Fruit fly (Drosophila melanogaster) whole organism, prepupa: Measurements from ENCODE around the gene spn-F.
A peak's percentile ranks its signal among the peaks of the same experiment; 100 is the strongest.

Experiments used
- Blimp-1 ChIP-seq: fragments of 200-800 bp; sonication (Bioruptor generic); optimal IDR thresholded peaks from 3 replicates; lab custom pipeline; 2017; ENCODE audit warnings: missing biosample characterization, missing genetic modification characterization, mild to moderate bottlenecking, moderate library complexity, missing genetic modification reagents
- CG10669 ChIP-seq: fragments of 200-800 bp; sonication (Bioruptor generic); optimal IDR thresholded peaks from 3 replicates; lab custom pipeline; 2018; ENCODE audit warnings: missing biosample characterization, mild to moderate bottlenecking, missing genetic modification characterization, moderate library complexity
- CG11294 ChIP-seq: fragments of 200-800 bp; sonication (Bioruptor generic); IDR thresholded peaks from 2 replicates; pipeline ENCODE4 v1.3.6; 2022; ENCODE audit warnings: missing biosample characterization, missing genetic modification characterization
- CG11762 ChIP-seq: fragments of 200-800 bp; sonication (Bioruptor generic); optimal IDR thresholded peaks from 3 replicates; lab custom pipeline; 2016; ENCODE audit warnings: missing biosample characterization, missing genetic modification characterization; ENCODE audit not compliant: insufficient read depth
- CG11902 ChIP-seq: fragments of 200-800 bp; sonication (Bioruptor generic); optimal IDR thresholded peaks from 3 replicates; lab custom pipeline; 2016; ENCODE audit warnings: missing biosample characterization, missing genetic modification characterization
- CG15336 ChIP-seq: fragments of 200-800 bp; sonication (Bioruptor generic); IDR thresholded peaks from 2 replicates; pipeline ENCODE4 v1.3.6; 2022; ENCODE audit warnings: missing biosample characterization, missing genetic modification characterization
- CG1621 ChIP-seq: fragments of 200-800 bp; sonication (Bioruptor generic); optimal IDR thresholded peaks from 3 replicates; lab custom pipeline; 2018; ENCODE audit warnings: missing biosample characterization, mild to moderate bottlenecking, missing genetic modification characterization
- CG16779 ChIP-seq: fragments of 200-800 bp; sonication (Bioruptor generic); optimal IDR thresholded peaks from 3 replicates; lab custom pipeline; 2017; ENCODE audit warnings: missing biosample characterization, mild to moderate bottlenecking, missing genetic modification characterization
- CG3032 ChIP-seq: fragments of 200-800 bp; optimal IDR thresholded peaks from 2 replicates; lab custom pipeline; 2019; ENCODE audit warnings: missing biosample characterization, mild to moderate bottlenecking, missing genetic modification characterization, moderate library complexity
- CG31627 ChIP-seq: fragments of 200-800 bp; sonication (Bioruptor generic); optimal IDR thresholded peaks from 3 replicates; lab custom pipeline; 2016; ENCODE audit warnings: missing biosample characterization, missing genetic modification characterization
- CG32006 ChIP-seq: fragments of 200-800 bp; sonication (Bioruptor generic); optimal IDR thresholded peaks from 3 replicates; lab custom pipeline; 2017; ENCODE audit warnings: missing biosample characterization, mild to moderate bottlenecking, missing genetic modification characterization
- CG34406 ChIP-seq: fragments of 200-800 bp; sonication (Bioruptor generic); optimal IDR thresholded peaks from 3 replicates; lab custom pipeline; 2016; ENCODE audit warnings: missing biosample characterization, missing genetic modification characterization
- CG3919 ChIP-seq: fragments of 200-800 bp; sonication (Bioruptor generic); optimal IDR thresholded peaks from 3 replicates; lab custom pipeline; 2016; ENCODE audit warnings: missing biosample characterization, missing genetic modification characterization
- CG6163 ChIP-seq: fragments of 200-800 bp; sonication (Bioruptor generic); IDR thresholded peaks from 3 replicates; pipeline ENCODE4 v1.3.6; 2022; ENCODE audit warnings: missing biosample characterization, missing genetic modification characterization
- CG6276 ChIP-seq: fragments of 200-800 bp; sonication (Bioruptor generic); optimal IDR thresholded peaks from 2 replicates; lab custom pipeline; 2017; ENCODE audit warnings: missing biosample characterization, mild to moderate bottlenecking, missing genetic modification characterization
- CG6792 ChIP-seq: fragments of 200-800 bp; sonication (Bioruptor generic); optimal IDR thresholded peaks from 3 replicates; lab custom pipeline; 2016; ENCODE audit warnings: missing biosample characterization, missing genetic modification characterization
- CG6854 ChIP-seq: fragments of 200-800 bp; sonication (Bioruptor generic); optimal IDR thresholded peaks from 2 replicates; lab custom pipeline; 2017; ENCODE audit warnings: missing biosample characterization, mild to moderate bottlenecking, missing genetic modification characterization
- CG7368 ChIP-seq: fragments of 200-800 bp; sonication (Bioruptor generic); optimal IDR thresholded peaks from 3 replicates; lab custom pipeline; 2016; ENCODE audit warnings: missing biosample characterization, missing genetic modification characterization
- CG8119 ChIP-seq: fragments of 200-800 bp; sonication (Bioruptor generic); IDR thresholded peaks from 3 replicates; pipeline ENCODE4 v1.3.6; 2022; ENCODE audit warnings: missing biosample characterization, missing genetic modification characterization
- CG8319 ChIP-seq: fragments of 200-800 bp; sonication (Bioruptor generic); optimal IDR thresholded peaks from 3 replicates; lab custom pipeline; 2016; ENCODE audit warnings: missing biosample characterization, missing genetic modification characterization
- CG8632 ChIP-seq: fragments of 200-800 bp; sonication (Bioruptor generic); optimal IDR thresholded peaks from 3 replicates; lab custom pipeline; 2016; ENCODE audit warnings: missing biosample characterization, missing genetic modification characterization
- Eip75B ChIP-seq: fragments of 200-800 bp; sonication (Bioruptor generic); optimal IDR thresholded peaks from 3 replicates; lab custom pipeline; 2016; ENCODE audit warnings: missing biosample characterization, missing genetic modification characterization
- Eip78C ChIP-seq: fragments of 200-800 bp; sonication (Bioruptor generic); peaks from one replicate; lab custom pipeline; 2016; ENCODE audit warnings: missing biosample characterization, missing genetic modification characterization
- Eip93F ChIP-seq: fragments of 200-800 bp; sonication (Bioruptor generic); optimal IDR thresholded peaks from 2 replicates; lab custom pipeline; 2016; ENCODE audit warnings: missing biosample characterization, mild to moderate bottlenecking, missing genetic modification characterization
- Ets21C ChIP-seq: fragments of 200-800 bp; sonication (Bioruptor generic); optimal IDR thresholded peaks from 3 replicates; lab custom pipeline; 2016; ENCODE audit warnings: missing biosample characterization, missing genetic modification characterization
- Ets96B ChIP-seq: fragments of 200-800 bp; optimal IDR thresholded peaks from 2 replicates; lab custom pipeline; 2019; ENCODE audit warnings: missing biosample characterization, mild to moderate bottlenecking, missing genetic modification characterization, moderate library complexity
- Gug ChIP-seq: fragments of 200-800 bp; sonication (Bioruptor generic); IDR thresholded peaks from 2 replicates; pipeline ENCODE4 v1.3.6; 2022; ENCODE audit warnings: missing biosample characterization, missing genetic modification characterization
- Hr38 ChIP-seq: sonication (Bioruptor generic); optimal IDR thresholded peaks from 2 replicates; lab custom pipeline; 2016; ENCODE audit warnings: missing biosample characterization, missing genetic modification characterization
- Lpt ChIP-seq: fragments of 200-800 bp; sonication (Bioruptor generic); optimal IDR thresholded peaks from 3 replicates; lab custom pipeline; 2016; ENCODE audit warnings: missing biosample characterization, missing genetic modification characterization
- Met ChIP-seq: fragments of 200-800 bp; sonication (Bioruptor generic); optimal IDR thresholded peaks from 3 replicates; lab custom pipeline; 2016; ENCODE audit warnings: missing biosample characterization, missing genetic modification characterization
- Sox102F ChIP-seq: fragments of 200-800 bp; sonication (Bioruptor generic); optimal IDR thresholded peaks from 2 replicates; lab custom pipeline; 2016; ENCODE audit warnings: missing biosample characterization, mild to moderate bottlenecking, missing genetic modification characterization
- Sox14 ChIP-seq: fragments of 200-800 bp; sonication (Bioruptor generic); optimal IDR thresholded peaks from 3 replicates; lab custom pipeline; 2016; ENCODE audit warnings: missing biosample characterization, missing genetic modification characterization
- achi ChIP-seq: fragments of 200-800 bp; sonication (Bioruptor generic); optimal IDR thresholded peaks from 3 replicates; lab custom pipeline; 2016; ENCODE audit warnings: missing biosample characterization, missing genetic modification characterization
- esn ChIP-seq: fragments of 200-800 bp; sonication (Bioruptor generic); optimal IDR thresholded peaks from 2 replicates; lab custom pipeline; 2016; ENCODE audit warnings: missing biosample characterization, mild to moderate bottlenecking, missing genetic modification characterization, moderate library complexity
- fd59A ChIP-seq: fragments of 200-800 bp; sonication (Bioruptor generic); optimal IDR thresholded peaks from 2 replicates; lab custom pipeline; 2017; ENCODE audit warnings: missing biosample characterization, mild to moderate bottlenecking, missing genetic modification characterization, missing genetic modification reagents
- fd85E ChIP-seq: fragments of 200-800 bp; sonication (Bioruptor generic); optimal IDR thresholded peaks from 3 replicates; lab custom pipeline; 2016; ENCODE audit warnings: missing biosample characterization, missing genetic modification characterization
- fkh ChIP-seq: fragments of 200-800 bp; sonication (Bioruptor generic); optimal IDR thresholded peaks from 3 replicates; lab custom pipeline; 2017; ENCODE audit warnings: missing biosample characterization, mild to moderate bottlenecking, missing genetic modification characterization, moderate library complexity
- lz ChIP-seq: fragments of 200-800 bp; sonication (Bioruptor generic); optimal IDR thresholded peaks from 3 replicates; lab custom pipeline; 2016; ENCODE audit warnings: missing biosample characterization, missing genetic modification characterization
- net ChIP-seq: fragments of 200-800 bp; sonication (Bioruptor generic); optimal IDR thresholded peaks from 3 replicates; lab custom pipeline; 2016; ENCODE audit warnings: missing biosample characterization, missing genetic modification characterization
- pdm3 ChIP-seq: fragments of 200-800 bp; sonication (Bioruptor generic); optimal IDR thresholded peaks from 3 replicates; lab custom pipeline; 2016; ENCODE audit warnings: missing biosample characterization, missing genetic modification characterization
- salr ChIP-seq, 2 experiments: fragments of 200-800 bp; sonication (Bioruptor generic); optimal IDR thresholded peaks; 3 replicates each; lab custom pipeline; 2016 to 2018; ENCODE audit warnings: missing biosample characterization in 2 of 2, missing genetic modification characterization in 2 of 2, mild to moderate bottlenecking in 1 of 2
- spab ChIP-seq: fragments of 200-800 bp; sonication (Bioruptor generic); optimal IDR thresholded peaks from 2 replicates; lab custom pipeline; 2017; ENCODE audit warnings: missing biosample characterization, mild to moderate bottlenecking, missing genetic modification characterization, missing genetic modification reagents
- svp ChIP-seq: fragments of 200-800 bp; sonication (Bioruptor generic); peaks from one replicate; lab custom pipeline; 2016; ENCODE audit warnings: missing biosample characterization, missing genetic modification characterization
- topi ChIP-seq: fragments of 200-800 bp; sonication (Bioruptor generic); optimal IDR thresholded peaks from 3 replicates; lab custom pipeline; 2016; ENCODE audit warnings: missing biosample characterization, missing genetic modification characterization
- vri ChIP-seq: fragments of 200-800 bp; sonication (Bioruptor generic); optimal IDR thresholded peaks from 3 replicates; lab custom pipeline; 2016; ENCODE audit warnings: missing biosample characterization, mild to moderate bottlenecking, missing genetic modification characterization

spn-F gene

DNA sequence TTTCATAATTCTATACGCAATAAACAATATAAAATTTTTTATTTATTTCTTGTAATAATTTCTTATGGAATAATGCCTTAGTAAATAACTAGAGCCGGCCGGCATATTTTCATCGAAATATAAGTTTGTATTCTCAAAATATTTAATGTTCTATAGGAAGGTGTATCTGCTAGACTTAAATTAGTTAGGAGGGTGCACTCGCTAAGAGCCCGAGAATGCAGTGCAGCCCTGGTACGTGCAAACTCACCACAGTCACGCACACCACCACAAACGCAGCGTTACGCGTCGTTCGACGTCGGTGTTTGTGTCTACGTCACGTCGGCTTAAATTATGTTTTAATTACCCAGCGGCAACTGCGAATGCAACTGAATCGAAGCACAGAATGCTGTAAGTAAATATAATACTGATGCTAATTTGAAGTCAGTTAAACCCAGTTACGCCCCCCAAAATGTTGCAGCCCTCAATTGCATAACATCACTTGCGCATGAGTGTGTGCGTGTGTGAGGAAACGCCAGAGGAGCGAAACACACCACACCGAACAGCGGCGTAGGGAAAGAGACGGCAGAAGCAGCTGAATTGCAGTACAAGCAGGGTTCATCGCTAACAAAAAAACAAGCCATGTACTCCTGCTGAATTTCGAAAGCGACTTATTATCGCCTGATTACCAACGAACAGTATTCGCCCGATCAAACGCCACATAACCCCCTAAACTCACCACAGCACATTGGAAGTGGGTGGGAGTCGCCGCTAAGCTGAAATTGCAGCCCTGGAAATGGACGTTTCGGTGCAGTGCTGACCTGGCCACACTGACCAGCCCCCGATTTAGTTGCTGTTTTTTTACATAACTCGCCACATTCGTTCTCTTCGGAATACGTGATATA, 34.2 kb upstream of the spn-F start, which contains the start of gene CG12054 (continued):
- TF ChIP-seq CG3032 (tag; lab: Kevin White, UChicago) (no peak), pdm3 (GFP tag; lab: Kevin White, UChicago) (peak; percentile 23), spab (GFP tag; lab: Kevin White, UChicago) (no peak), net (no peak), Gug (GFP tag; lab: Robert Waterston, UW) (no peak), Hr38 (GFP tag; lab: Kevin White, UChicago) (no peak), fd85E (no peak), CG3919 (GFP tag; lab: Kevin White, UChicago) (no peak), salr (GFP tag; optimal IDR thresholded peaks at IDR 0.05; lab: Kevin White, UChicago) (no peak), Eip93F (GFP tag; lab: Kevin White, UChicago) (no peak), Eip75B (no peak), fkh (GFP tag; lab: Kevin White, UChicago) (no peak), CG7368 (GFP tag; lab: Kevin White, UChicago) (no peak)

DNA sequence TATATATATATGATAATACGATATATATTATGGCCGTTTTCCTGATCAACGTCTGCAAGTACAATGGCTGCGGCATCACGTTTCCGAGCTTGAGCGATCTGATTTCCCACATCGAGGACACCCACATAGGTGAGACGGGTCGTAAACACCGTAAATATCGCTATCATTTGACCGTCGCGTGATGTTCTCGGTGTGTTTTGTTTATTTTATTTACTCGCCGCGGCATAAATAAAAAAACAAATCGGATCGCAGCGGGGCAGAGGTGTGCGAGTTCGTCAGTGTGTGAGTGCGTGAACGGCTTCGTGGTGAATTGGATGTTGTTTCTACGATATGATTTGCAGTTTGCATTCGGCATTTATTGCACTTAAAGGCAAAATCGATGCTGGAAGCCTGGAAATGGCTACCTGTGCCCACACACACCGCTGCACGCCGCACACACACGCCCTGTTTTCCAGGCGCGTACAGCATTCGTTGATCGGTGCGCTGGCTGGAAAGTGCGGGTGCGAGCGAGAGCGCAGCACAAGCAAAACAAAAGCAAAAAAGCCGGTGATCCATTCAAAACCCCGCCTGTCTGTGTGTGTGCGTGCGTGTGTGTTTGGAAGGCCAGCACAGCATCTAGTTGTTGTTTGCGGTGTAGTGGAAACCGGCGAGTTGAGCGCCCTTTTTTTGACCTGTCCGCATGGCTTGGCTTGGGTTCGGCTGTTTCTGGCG, 33.4 kb upstream of the spn-F start:
- TF ChIP-seq Eip93F (GFP tag; lab: Kevin White, UChicago), result peak; percentile 25
- peak; percentile 66 for TF ChIP-seq CG32006 (GFP tag; lab: Kevin White, UChicago)
- peak; percentile 62 for TF ChIP-seq CG3032 (tag; lab: Kevin White, UChicago)
- TF ChIP-seq Lpt (GFP tag; lab: Kevin White, UChicago), result peak; percentile 52
- peak; percentile 53 for TF ChIP-seq Sox102F (GFP tag; lab: Kevin White, UChicago)
- peak; percentile 41 for TF ChIP-seq CG34406
- no peak for TF ChIP-seq Met
- TF ChIP-seq Ets96B, result peak; percentile 71
- peak; percentile 29 for TF ChIP-seq CG7368 (GFP tag; lab: Kevin White, UChicago)
- peak; percentile 54 for TF ChIP-seq CG6854
- no peak for TF ChIP-seq CG15336 (GFP tag; lab: Robert Waterston, UW)
- TF ChIP-seq CG6276 (GFP tag; lab: Kevin White, UChicago), result peak; percentile 85
- TF ChIP-seq CG11762 (GFP tag; lab: Kevin White, UChicago), result peak; percentile 33
- peak; percentile 40 for TF ChIP-seq Sox14 (GFP tag; lab: Kevin White, UChicago)
- no peak for TF ChIP-seq fd85E
- no peak for TF ChIP-seq Gug (GFP tag; lab: Robert Waterston, UW)
- TF ChIP-seq topi (GFP tag; lab: Kevin White, UChicago), result no peak
- no peak for TF ChIP-seq Hr38 (GFP tag; lab: Kevin White, UChicago)
- TF ChIP-seq svp (GFP tag; lab: Kevin White, UChicago), result peak; percentile 91
- TF ChIP-seq fd59A, result peak; percentile 59
- no peak for TF ChIP-seq CG6163 (GFP tag; lab: Robert Waterston, UW)
- no peak for TF ChIP-seq vri (GFP tag; lab: Kevin White, UChicago)
- no peak for TF ChIP-seq Ets21C (GFP tag; lab: Kevin White, UChicago)
- TF ChIP-seq Eip75B, result peak; percentile 41
- peak; percentile 75 for TF ChIP-seq CG10669 (GFP tag; lab: Kevin White, UChicago)
- TF ChIP-seq CG8119 (GFP tag; lab: Robert Waterston, UW), result no peak
- peak; percentile 44 for TF ChIP-seq pdm3 (GFP tag; lab: Kevin White, UChicago)
- peak; percentile 25 for TF ChIP-seq CG6792 (GFP tag; lab: Kevin White, UChicago)
- TF ChIP-seq CG8632 (GFP tag; lab: Kevin White, UChicago), result peak; percentile 28
- peak; percentile 84 for TF ChIP-seq fkh (GFP tag; lab: Kevin White, UChicago)
- TF ChIP-seq Eip78C (GFP tag; lab: Kevin White, UChicago), result peak; percentile 68
- TF ChIP-seq lz, result no peak
- TF ChIP-seq spab (GFP tag; lab: Kevin White, UChicago), result peak; percentile 79
- TF ChIP-seq CG11294, result no peak
- TF ChIP-seq achi (GFP tag; lab: Kevin White, UChicago), result no peak
- no peak for TF ChIP-seq CG31627 (GFP tag; lab: Kevin White, UChicago)
- peak; percentile 82 for TF ChIP-seq CG1621 (tag; lab: Kevin White, UChicago)
- TF ChIP-seq CG8319, result peak; percentile 26
- TF ChIP-seq CG16779 (tag; lab: Kevin White, UChicago), result peak; percentile 86
- no peak for TF ChIP-seq esn (GFP tag; lab: Kevin White, UChicago)
- TF ChIP-seq Blimp-1 (GFP tag; lab: Kevin White, UChicago), result peak; percentile 37
- peak; percentile 58 to 74 for TF ChIP-seq salr (GFP tag; optimal IDR thresholded peaks at IDR 0.05; lab: Kevin White, UChicago)
- TF ChIP-seq CG11902 (GFP tag; lab: Kevin White, UChicago), result no peak
- peak; percentile 29 for TF ChIP-seq CG3919 (GFP tag; lab: Kevin White, UChicago)
